Worm (Caenorhabditis elegans) whole organism, mixed stage, embryonic: ENCODE measurements around the gene rnp-3.

Experiments
- M03D4.4 ChIP-seq: sonication (generic microtip); optimal IDR thresholded peaks from 2 replicates; lab custom pipeline; 2017; ENCODE audit warnings: mild to moderate bottlenecking, missing genetic modification characterization, missing compliant biosample characterization
- blmp-1 ChIP-seq: fragments of 150-350 bp; optimal IDR thresholded peaks from 2 replicates; lab custom pipeline; 2014; ENCODE audit warnings: missing biosample characterization, missing genetic modification characterization
- ceh-83 ChIP-seq: fragments of 200-800 bp; sonication (Bioruptor generic); optimal IDR thresholded peaks from 2 replicates; lab custom pipeline; 2018; ENCODE audit warnings: mild to moderate bottlenecking, missing genetic modification characterization, missing compliant biosample characterization
- elt-1 ChIP-seq: sonication (generic microtip); optimal IDR thresholded peaks from 2 replicates; lab custom pipeline; 2017; ENCODE audit warnings: missing genetic modification characterization, mild to moderate bottlenecking, missing compliant biosample characterization, antibody characterized with exemption, moderate library complexity, borderline replicate concordance; ENCODE audit not compliant: insufficient read depth
- elt-3 ChIP-seq: fragments of 150-350 bp; optimal IDR thresholded peaks from 2 replicates; lab custom pipeline; 2014; ENCODE audit warnings: missing biosample characterization, missing genetic modification characterization
- flh-1 ChIP-seq: fragments of 200-800 bp; sonication (Bioruptor generic); optimal IDR thresholded peaks from 2 replicates; lab custom pipeline; 2018; ENCODE audit warnings: mild to moderate bottlenecking, missing genetic modification characterization, moderate library complexity, missing compliant biosample characterization
- pha-4 ChIP-seq: fragments of 150-350 bp; optimal IDR thresholded peaks from 2 replicates; lab custom pipeline; 2018; ENCODE audit warnings: missing biosample characterization, missing genetic modification reagents, missing genetic modification characterization
- snpc-4 ChIP-seq: fragments of 150-350 bp; optimal IDR thresholded peaks from 2 replicates; lab custom pipeline; 2014; ENCODE audit warnings: missing biosample characterization, missing genetic modification characterization
- tbx-8 ChIP-seq: fragments of 200-800 bp; sonication (Bioruptor generic); optimal IDR thresholded peaks from 2 replicates; lab custom pipeline; 2018; ENCODE audit warnings: mild to moderate bottlenecking, missing genetic modification characterization, moderate library complexity, missing compliant biosample characterization
- unc-120 ChIP-seq: sonication (generic microtip); optimal IDR thresholded peaks from 2 replicates; lab custom pipeline; 2017; ENCODE audit warnings: missing genetic modification characterization, missing compliant biosample characterization; ENCODE audit not compliant: poor library complexity, severe bottlenecking
- unc-62 ChIP-seq: fragments of 150-350 bp; optimal IDR thresholded peaks from 2 replicates; lab custom pipeline; 2014; ENCODE audit warnings: missing biosample characterization, missing genetic modification reagents, missing genetic modification characterization
- ztf-11 ChIP-seq: fragments of 150-350 bp; optimal IDR thresholded peaks from 2 replicates; lab custom pipeline; 2014; ENCODE audit warnings: missing biosample characterization, missing genetic modification characterization

DNA sequence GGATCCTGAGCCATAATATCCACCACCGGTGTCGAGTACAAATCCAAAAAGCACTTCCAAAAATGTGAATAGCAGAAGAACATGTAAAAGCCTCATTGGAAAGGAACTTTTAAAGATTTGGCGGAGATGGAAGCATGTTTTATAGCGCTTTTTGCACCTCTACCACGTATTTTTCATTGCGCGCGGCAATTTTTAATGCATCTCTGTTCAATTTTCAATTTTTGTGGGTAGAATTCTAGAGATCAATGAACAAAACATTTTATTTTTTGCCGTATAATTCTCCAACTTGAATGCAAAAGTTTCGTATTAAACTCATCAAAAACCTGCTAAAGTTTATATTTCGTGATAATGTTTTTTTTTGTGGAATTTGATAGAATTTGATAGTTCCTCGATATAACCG is 36.4 kb upstream of the rnp-3 start, which contains the start of gene F49F1.9:
- TF ChIP-seq blmp-1 (tag; lab: Kevin White, UChicago) (no peak), ztf-11 (tag; lab: Kevin White, UChicago) (no peak), unc-62 (GFP tag; lab: Kevin White, UChicago) (no peak), snpc-4 (tag; lab: Kevin White, UChicago) (no peak), M03D4.4 (tag; lab: Kevin White, UChicago) (no peak), ceh-83 (GFP tag; lab: Kevin White, UChicago) (no peak), tbx-8 (no peak), pha-4 (tag; lab: Kevin White, UChicago) (no peak), elt-3 (tag; lab: Kevin White, UChicago) (no peak), unc-120 (tag; lab: Kevin White, UChicago) (no peak), flh-1 (GFP tag; lab: Kevin White, UChicago) (no peak), elt-1 (no peak)
